Fruit fly (Drosophila melanogaster): ENCODE measurements around the gene KLHL18.

Gene KLHL18

dm6 chr3R:11974631-11975030, 35.6 kb downstream of the KLHL18 start, which contains the start of gene Tango9 (continued):
- no peak; the same call in 1 of the 2 replicates for TF ChIP-seq CG13287 (GFP tag; IDR thresholded peaks at IDR 0.05; ENCODE audit: partially characterized antibody)
- TF ChIP-seq CG6272 (GFP tag; IDR thresholded peaks at IDR 0.05) = no peak
- TF ChIP-seq trem (tag; optimal IDR thresholded peaks at IDR 0.05) = peak; percentile 63
- TF ChIP-seq grn (GFP tag; optimal IDR thresholded peaks at IDR 0.05) = no peak
- no peak for TF ChIP-seq CG5953 (GFP tag; IDR thresholded peaks at IDR 0.05)
- no peak for TF ChIP-seq CG12155 (GFP tag; optimal IDR thresholded peaks at IDR 0.05)
- peak; percentile 13; the same call in 1 of the 2 replicates for TF ChIP-seq Rfx (GFP tag; IDR thresholded peaks at IDR 0.05)
- no peak for TF ChIP-seq MTF-1 (GFP tag; optimal IDR thresholded peaks at IDR 0.05; ENCODE audit: borderline replicate concordance)
- TF ChIP-seq Side (GFP tag; optimal IDR thresholded peaks at IDR 0.05) = no peak
- TF ChIP-seq sna (GFP tag; IDR thresholded peaks at IDR 0.05; ENCODE audit: partially characterized antibody) = no peak
- no peak for TF ChIP-seq Ada2b (GFP tag; IDR thresholded peaks at IDR 0.05)
- no peak for TF ChIP-seq sd (tag; optimal IDR thresholded peaks at IDR 0.05)
- peak; percentile 45; the same call in 1 of the 2 replicates for TF ChIP-seq rib (GFP tag; IDR thresholded peaks at IDR 0.05)
- no peak for TF ChIP-seq CG15073 (GFP tag; optimal IDR thresholded peaks at IDR 0.05)
- TF ChIP-seq ham (GFP tag; IDR thresholded peaks at IDR 0.05) = no peak
- peak; percentile 60 for TF ChIP-seq CG10274 (GFP tag; optimal IDR thresholded peaks at IDR 0.05)
- TF ChIP-seq CG6791 (GFP tag; IDR thresholded peaks at IDR 0.05; ENCODE audit: partially characterized antibody) = no peak
- no peak for TF ChIP-seq Dip3 (GFP tag; optimal IDR thresholded peaks at IDR 0.05)
- TF ChIP-seq CG3726 (GFP tag; IDR thresholded peaks at IDR 0.05) = no peak
- TF ChIP-seq Kr (GFP tag; optimal IDR thresholded peaks at IDR 0.05) = no peak
- TF ChIP-seq pb (GFP tag; optimal IDR thresholded peaks at IDR 0.05) = no peak
- TF ChIP-seq CG6765 (GFP tag; optimal IDR thresholded peaks at IDR 0.05) = no peak
- peak; percentile 14 for TF ChIP-seq CG2120 (GFP tag; optimal IDR thresholded peaks at IDR 0.05)
- peak in 1 of 2 experiments; percentile 13 for TF ChIP-seq crp (GFP tag; optimal IDR thresholded peaks at IDR 0.05)
- peak; percentile 20 for TF ChIP-seq CG8924 (tag; optimal IDR thresholded peaks at IDR 0.05)
- 0 out of 2 replicates have a peak, but pooled peaks have one; percentile 18 for TF ChIP-seq CG7372 (GFP tag; IDR thresholded peaks at IDR 0.05)
- TF ChIP-seq gro (GFP tag; optimal IDR thresholded peaks at IDR 0.05) = no peak
- no peak for TF ChIP-seq CG8388 (GFP tag; optimal IDR thresholded peaks at IDR 0.05)
- no peak for TF ChIP-seq Usf (GFP tag; optimal IDR thresholded peaks at IDR 0.05)
- no peak for TF ChIP-seq CG14860 (GFP tag; IDR thresholded peaks at IDR 0.05; ENCODE audit: partially characterized antibody)
- no peak for TF ChIP-seq Bdp1 (GFP tag; optimal IDR thresholded peaks at IDR 0.05)
- peak; percentile 24 for TF ChIP-seq CHES-1-like (GFP tag; optimal IDR thresholded peaks at IDR 0.05)
- TF ChIP-seq bigmax (GFP tag; optimal IDR thresholded peaks at IDR 0.05) = no peak
- no peak for TF ChIP-seq H2.0 (GFP tag; IDR thresholded peaks at IDR 0.05)
- no peak for TF ChIP-seq lilli (GFP tag; optimal IDR thresholded peaks at IDR 0.05)
- no peak for TF ChIP-seq toy (GFP tag; IDR thresholded peaks at IDR 0.05)
- no peak for TF ChIP-seq gsb (GFP tag; IDR thresholded peaks at IDR 0.05)
- TF ChIP-seq tin (GFP tag; optimal IDR thresholded peaks at IDR 0.05) = no peak
- peak; percentile 88 for TF ChIP-seq ewg (GFP tag; optimal IDR thresholded peaks at IDR 0.05)
- no peak for TF ChIP-seq GATAe (GFP tag; conservative IDR thresholded peaks at IDR 0.05)
- no peak for TF ChIP-seq gcm2 (GFP tag; optimal IDR thresholded peaks at IDR 0.05)
- no peak for TF ChIP-seq CG9727 (GFP tag; optimal IDR thresholded peaks at IDR 0.05)
- TF ChIP-seq Fer1 (GFP tag; optimal IDR thresholded peaks at IDR 0.05) = peak; percentile 22
- TF ChIP-seq nom (GFP tag; optimal IDR thresholded peaks at IDR 0.05) = peak; percentile 57
- TF ChIP-seq Dbx (GFP tag; IDR thresholded peaks at IDR 0.05) = no peak
- TF ChIP-seq Optix (GFP tag; IDR thresholded peaks at IDR 0.05) = no peak
- no peak for TF ChIP-seq Fer3 (tag; optimal IDR thresholded peaks at IDR 0.05)
- peak; percentile 90 for TF ChIP-seq Dp (GFP tag; optimal IDR thresholded peaks at IDR 0.05)
- no peak for TF ChIP-seq stc (GFP tag; IDR thresholded peaks at IDR 0.05)
- TF ChIP-seq lola (GFP tag; optimal IDR thresholded peaks at IDR 0.05) = no peak
- no peak for TF ChIP-seq CG14965 (GFP tag; optimal IDR thresholded peaks at IDR 0.05; ENCODE audit: borderline replicate concordance)
